Worm (Caenorhabditis elegans) whole organism, mixed stage, embryonic: ENCODE data around the gene ubc-24.

Experiments
- bed-3 ChIP-seq: fragments of 200-800 bp; sonication (Bioruptor generic); optimal IDR thresholded peaks from 3 replicates; lab custom pipeline; 2018; ENCODE audit warnings: mild to moderate bottlenecking, missing genetic modification characterization, moderate library complexity, missing compliant biosample characterization
- ceh-39 ChIP-seq: fragments of 150-350 bp; optimal IDR thresholded peaks from 2 replicates; lab custom pipeline; 2014; ENCODE audit warnings: missing biosample characterization, missing genetic modification characterization
- elt-1 ChIP-seq: sonication (generic microtip); optimal IDR thresholded peaks from 2 replicates; lab custom pipeline; 2017; ENCODE audit warnings: missing genetic modification characterization, mild to moderate bottlenecking, missing compliant biosample characterization, antibody characterized with exemption, moderate library complexity, borderline replicate concordance; ENCODE audit not compliant: insufficient read depth
- elt-3 ChIP-seq: fragments of 150-350 bp; optimal IDR thresholded peaks from 2 replicates; lab custom pipeline; 2014; ENCODE audit warnings: missing biosample characterization, missing genetic modification characterization
- lin-32 ChIP-seq: fragments of 200-800 bp; sonication (Bioruptor generic); optimal IDR thresholded peaks from 2 replicates; lab custom pipeline; 2018; ENCODE audit warnings: mild to moderate bottlenecking, missing genetic modification characterization, missing compliant biosample characterization
- lsy-2 ChIP-seq: fragments of 150-350 bp; optimal IDR thresholded peaks from 2 replicates; lab custom pipeline; 2014; ENCODE audit warnings: missing biosample characterization, missing genetic modification characterization
- nhr-237 ChIP-seq: fragments of 150-350 bp; optimal IDR thresholded peaks from 2 replicates; lab custom pipeline; 2014; ENCODE audit warnings: missing biosample characterization, missing genetic modification characterization
- nhr-76 ChIP-seq: sonication (generic microtip); optimal IDR thresholded peaks from 2 replicates; lab custom pipeline; 2017; ENCODE audit warnings: missing biosample characterization, missing genetic modification characterization
- sem-2 ChIP-seq: fragments of 200-800 bp; sonication (Bioruptor generic); optimal IDR thresholded peaks from 2 replicates; lab custom pipeline; 2018; ENCODE audit warnings: mild to moderate bottlenecking, missing genetic modification characterization, missing compliant biosample characterization
- snpc-4 ChIP-seq: fragments of 150-350 bp; optimal IDR thresholded peaks from 2 replicates; lab custom pipeline; 2014; ENCODE audit warnings: missing biosample characterization, missing genetic modification characterization
- unc-62 ChIP-seq: fragments of 150-350 bp; optimal IDR thresholded peaks from 2 replicates; lab custom pipeline; 2014; ENCODE audit warnings: missing biosample characterization, missing genetic modification reagents, missing genetic modification characterization

ce11 chrII:8381197-8381596, 24.2 kb upstream of the ubc-24 start, which contains the start of gene F49E12.12:
- TF ChIP-seq nhr-76 (no peak), ceh-39 (tag; lab: Kevin White, UChicago) (no peak), elt-3 (no peak), unc-62 (GFP tag; lab: Kevin White, UChicago) (no peak), lin-32 (GFP tag; lab: Kevin White, UChicago) (no peak), sem-2 (GFP tag; lab: Kevin White, UChicago) (no peak), snpc-4 (tag; lab: Kevin White, UChicago) (no peak), elt-1 (no peak), lsy-2 (tag; lab: Kevin White, UChicago) (no peak), bed-3 (GFP tag; lab: Kevin White, UChicago) (no peak), nhr-237 (tag; lab: Kevin White, UChicago) (no peak)
